Worm (Caenorhabditis elegans) whole organism, L4 larva: ENCODE results near the gene cec-3.

Experiments used
- F49E8.2 ChIP-seq: sonication (generic microtip); optimal IDR thresholded peaks from 2 replicates; lab custom pipeline; 2016; ENCODE audit warnings: missing compliant biosample characterization, mild to moderate bottlenecking, missing genetic modification characterization, borderline replicate concordance
- aly-2 ChIP-seq: sonication (generic microtip); optimal IDR thresholded peaks from 2 replicates; lab custom pipeline; 2018; ENCODE audit warnings: missing biosample characterization, missing genetic modification characterization
- cey-2 ChIP-seq: sonication (generic microtip); optimal IDR thresholded peaks from 3 replicates; lab custom pipeline; 2017; ENCODE audit warnings: missing genetic modification characterization, mild to moderate bottlenecking, missing compliant biosample characterization, antibody characterized with exemption, borderline replicate concordance; ENCODE audit not compliant: insufficient read depth
- mes-2 ChIP-seq: sonication (generic microtip); optimal IDR thresholded peaks from 2 replicates; lab custom pipeline; 2016; ENCODE audit warnings: missing genotype, mild to moderate bottlenecking, missing genetic modification characterization, missing compliant biosample characterization; ENCODE audit not compliant: poor library complexity, severe bottlenecking
- pha-4 ChIP-seq, 2 experiments: fragments of 150-350 bp in 1 of 2; fragments of 200-800 bp in 1 of 2; sonication (Bioruptor generic) in 1 of 2; IDR thresholded peaks in 1 of 2; optimal IDR thresholded peaks in 1 of 2; 2 replicates each; pipeline versions ENCODE4 v1.3.6 to Lab custom; 2014 to 2022; ENCODE audit warnings: missing genetic modification characterization in 2 of 2, missing genetic modification reagents in 2 of 2, missing biosample characterization in 1 of 2, missing compliant biosample characterization in 1 of 2
- zag-1 ChIP-seq: fragments of 150-350 bp; optimal IDR thresholded peaks from 2 replicates; lab custom pipeline; 2014; ENCODE audit warnings: missing biosample characterization, missing genetic modification characterization

- TF ChIP-seq zag-1 (tag; lab: Kevin White, UChicago) (no peak), aly-2 (tag; lab: Kevin White, UChicago) (no peak), pha-4 (GFP tag; IDR thresholded peaks at IDR 0.05; lab: Robert Waterston, UW) (no peak), pha-4 (tag; optimal IDR thresholded peaks at IDR 0.05; lab: Kevin White, UChicago) (no peak), mes-2 (tag; lab: Kevin White, UChicago) (no peak), F49E8.2 (tag; lab: Kevin White, UChicago) (no peak), cey-2 (tag; lab: Kevin White, UChicago) (no peak)
Measured at ce11 chrII:7808153-7808552, 49.2 kb downstream of the cec-3 start.
